Fruit fly (Drosophila melanogaster) whole organism, embryonic: ENCODE measurements around the gene CG9672.

Source experiments
- CG18599 ChIP-seq: fragments of 200-800 bp; sonication (Bioruptor generic); optimal IDR thresholded peaks from 3 replicates; lab custom pipeline; 2017; ENCODE audit warnings: missing biosample characterization, missing genetic modification characterization, mild to moderate bottlenecking, moderate library complexity, missing genetic modification reagents
- CG3726 ChIP-seq: fragments of 200-800 bp; sonication (Bioruptor generic); IDR thresholded peaks from 3 replicates; pipeline ENCODE4, ENCODE4 v1.3.6; 2022; ENCODE audit warnings: missing biosample characterization, missing genetic modification characterization

DNA sequence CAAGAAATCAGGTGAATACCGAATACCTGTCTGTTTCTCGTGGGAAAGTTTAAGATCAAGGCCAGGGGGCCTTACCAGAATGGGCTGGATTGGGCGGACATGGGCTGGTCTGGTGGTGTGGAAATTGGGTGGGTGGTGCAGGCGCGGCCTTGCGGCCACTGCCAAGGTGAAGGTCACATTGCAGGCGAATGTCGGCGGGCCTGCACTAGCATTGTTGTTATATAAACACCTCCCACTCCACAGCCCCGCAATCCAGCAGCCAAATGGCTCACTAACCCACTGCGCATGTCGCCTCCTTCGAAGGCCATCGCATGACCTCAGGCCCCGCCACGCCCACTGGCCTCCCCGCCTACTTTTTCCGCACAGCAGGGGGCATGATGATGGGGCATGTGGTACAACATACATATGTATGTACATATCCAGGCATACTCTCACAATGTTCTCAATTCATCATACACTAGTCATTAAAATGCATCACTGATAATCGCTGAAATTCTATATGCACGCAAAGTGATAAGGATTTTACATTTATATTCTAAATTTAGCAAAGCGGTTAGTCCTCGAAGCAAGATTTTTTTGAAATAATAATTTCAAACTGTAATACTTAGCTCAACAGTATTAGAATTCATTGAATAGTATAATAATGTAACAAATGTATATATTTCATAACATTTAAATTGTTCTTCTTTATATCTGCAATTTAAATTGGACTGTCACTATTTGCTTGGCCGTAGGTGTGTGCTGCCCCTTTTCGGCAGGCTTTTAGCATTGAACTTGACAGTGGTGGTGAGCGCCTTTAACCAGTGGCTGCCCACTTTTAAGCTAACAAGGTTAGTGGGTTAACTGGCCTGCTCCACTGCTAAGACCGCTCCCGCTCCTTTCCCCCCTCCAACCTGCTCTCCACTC, 9.8 kb downstream of the CG9672 start:
- TF ChIP-seq CG3726 (GFP tag; lab: Robert Waterston, UW), result no peak
- TF ChIP-seq CG18599 (GFP tag; lab: Kevin White, UChicago), result peak; percentile 40
